Fruit fly (Drosophila melanogaster) whole organism, wandering third instar larva: ENCODE data around the gene CG32267.

Experiments used
- CG9705 ChIP-seq: fragments of 200-800 bp; sonication (Bioruptor generic); optimal IDR thresholded peaks from 2 replicates; lab custom pipeline; 2018; ENCODE audit warnings: missing biosample characterization, mild to moderate bottlenecking, missing genetic modification characterization
- Dfd ChIP-seq: fragments of >200 bp; optimal IDR thresholded peaks from 2 replicates; lab custom pipeline; 2017; ENCODE audit warnings: missing biosample characterization, missing genetic modification characterization
- N ChIP-seq: fragments of >200 bp; optimal IDR thresholded peaks from 2 replicates; lab custom pipeline; 2018; ENCODE audit warnings: missing biosample characterization, missing external identifiers, missing genetic modification characterization
- dmrt93B ChIP-seq: fragments of 200-800 bp; sonication (Bioruptor generic); optimal IDR thresholded peaks from 2 replicates; lab custom pipeline; 2018; ENCODE audit warnings: missing biosample characterization, mild to moderate bottlenecking, missing genetic modification characterization
- ey ChIP-seq: fragments of 200-800 bp; sonication (Bioruptor generic); optimal IDR thresholded peaks from 2 replicates; lab custom pipeline; 2016; ENCODE audit warnings: missing biosample characterization, missing genetic modification characterization

The CG32267 gene

DNA sequence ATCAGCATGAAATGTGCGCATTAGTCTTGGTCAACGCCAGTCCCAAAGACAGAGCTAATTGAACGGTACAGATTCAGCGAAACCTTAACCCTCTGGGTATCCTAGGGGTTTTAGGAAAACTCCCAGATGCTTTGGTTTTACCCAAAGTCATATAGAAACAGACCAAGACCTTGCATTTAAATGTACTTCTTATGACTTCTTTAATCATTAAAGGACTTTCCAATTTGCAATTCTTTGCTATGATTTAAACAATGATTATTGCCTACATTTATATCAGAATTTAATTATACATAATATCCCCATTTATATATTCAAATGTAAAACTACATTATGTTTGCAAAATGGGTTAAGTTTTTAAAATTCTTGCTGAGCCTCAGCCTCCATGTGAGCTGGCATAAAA is 48.9 kb downstream of the CG32267 start (continued):
- TF ChIP-seq dmrt93B (GFP tag; lab: Kevin White, UChicago) (peak; percentile 37), ey (GFP tag; lab: Kevin White, UChicago) (peak; percentile 16), N (GFP tag; lab: Kevin White, UChicago) (no peak), Dfd (GFP tag; lab: Kevin White, UChicago) (no peak), CG9705 (no peak)
